Fruit fly (Drosophila melanogaster) whole organism: ENCODE results near the gene CG17325.

ENCODE experiments used
- CG8478 ChIP-seq: fragments of >200 bp; optimal IDR thresholded peaks from 2 replicates; lab custom pipeline; 2018; ENCODE audit warnings: inconsistent platforms
- EcR ChIP-seq, 2 experiments: fragments of >200 bp; optimal IDR thresholded peaks; 2 replicates each; lab custom pipeline; 2017; ENCODE audit warnings: missing biosample characterization in 2 of 2, missing genetic modification characterization in 2 of 2, missing genetic modification reagents in 2 of 2

DNA sequence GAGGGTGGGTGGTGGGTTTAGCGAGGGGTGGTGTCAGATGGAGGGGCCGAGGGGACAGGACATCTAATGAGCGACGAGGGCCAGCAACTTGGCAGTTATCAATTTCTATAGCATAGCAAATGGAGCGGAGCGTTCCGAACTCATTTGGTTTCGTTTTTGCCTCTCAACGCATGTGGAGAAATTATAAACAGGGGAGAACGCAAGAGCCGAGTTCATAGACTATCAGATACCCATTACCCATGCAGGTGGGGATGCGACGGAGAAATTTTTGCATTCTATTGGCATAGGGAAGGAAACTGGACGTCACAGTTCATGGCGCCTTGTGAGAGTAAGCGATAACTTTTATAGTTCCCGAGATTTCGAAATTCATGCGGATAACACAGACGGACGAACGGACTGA lies 39.8 kb downstream of the CG17325 start:
- TF ChIP-seq EcR (GFP tag; optimal IDR thresholded peaks at IDR 0.05; lab: Kevin White, UChicago) (no peak), CG8478 (no peak)
